Worm (Caenorhabditis elegans) whole organism, early embryonic: Measurements from ENCODE around the gene fbxb-72.

ENCODE experiments used
- B0310.2 ChIP-seq: sonication (generic microtip); optimal IDR thresholded peaks from 2 replicates; lab custom pipeline; 2016; ENCODE audit warnings: mild to moderate bottlenecking, missing genetic modification characterization, missing compliant biosample characterization
- F13C5.2 ChIP-seq: sonication (generic microtip); optimal IDR thresholded peaks from 2 replicates; lab custom pipeline; 2017; ENCODE audit warnings: mild to moderate bottlenecking, missing genetic modification characterization, inconsistent platforms, missing compliant biosample characterization
- aly-1 ChIP-seq: sonication (generic microtip); optimal IDR thresholded peaks from 2 replicates; lab custom pipeline; 2016; ENCODE audit warnings: missing genetic modification characterization, missing compliant biosample characterization
- ama-1 ChIP-seq: fragments of 150-350 bp; optimal IDR thresholded peaks from 2 replicates; lab custom pipeline; 2014
- ceh-13 ChIP-seq: fragments of 200-800 bp; sonication (Bioruptor generic); optimal IDR thresholded peaks from 2 replicates; lab custom pipeline; 2018; ENCODE audit warnings: mild to moderate bottlenecking, missing genetic modification characterization, missing compliant biosample characterization
- ceh-36 ChIP-seq: sonication (generic microtip); optimal IDR thresholded peaks from 2 replicates; lab custom pipeline; 2016; ENCODE audit warnings: missing genetic modification characterization, inconsistent platforms, missing compliant biosample characterization
- flt-1 ChIP-seq: fragments of 200-800 bp; sonication (Bioruptor generic); IDR thresholded peaks from 2 replicates; pipeline ENCODE4 v1.3.6; 2022; ENCODE audit warnings: missing genetic modification characterization, missing compliant biosample characterization
- hmbx-1 ChIP-seq: sonication (generic microtip); optimal IDR thresholded peaks from 2 replicates; lab custom pipeline; 2016; ENCODE audit warnings: mild to moderate bottlenecking, missing genetic modification characterization, missing compliant biosample characterization
- hmg-4 ChIP-seq: fragments of 200-800 bp; sonication (Bioruptor generic); optimal IDR thresholded peaks from 2 replicates; lab custom pipeline; 2018; ENCODE audit warnings: mild to moderate bottlenecking, missing genetic modification characterization, missing compliant biosample characterization
- hnd-1 ChIP-seq: sonication (generic microtip); optimal IDR thresholded peaks from 2 replicates; lab custom pipeline; 2016; ENCODE audit warnings: missing genetic modification characterization, missing compliant biosample characterization
- pes-1 ChIP-seq: fragments of 200-800 bp; sonication (Bioruptor generic); IDR thresholded peaks from 2 replicates; pipeline ENCODE4 v1.3.6; 2022; ENCODE audit warnings: missing genetic modification reagents, missing genetic modification characterization, missing compliant biosample characterization
- sea-1 ChIP-seq: fragments of 200-800 bp; sonication (Bioruptor generic); conservative IDR thresholded peaks from 2 replicates; pipeline ENCODE4 v1.3.6; 2022; ENCODE audit warnings: missing genetic modification characterization, missing compliant biosample characterization
- tbx-11 ChIP-seq: fragments of 200-800 bp; sonication (Bioruptor generic); IDR thresholded peaks from 2 replicates; pipeline ENCODE4 v1.3.6; 2022; ENCODE audit warnings: missing genetic modification characterization, missing compliant biosample characterization
- tra-4 ChIP-seq: sonication (generic microtip); optimal IDR thresholded peaks from 2 replicates; lab custom pipeline; 2017; ENCODE audit warnings: missing genetic modification characterization, missing compliant biosample characterization

ce11 chrV:724470-724890 is 728 bp upstream of the fbxb-72 start:
- TF ChIP-seq ama-1 (lab: Kevin White, UChicago) (no peak), ceh-36 (tag; lab: Kevin White, UChicago) (no peak), hnd-1 (tag; lab: Kevin White, UChicago) (no peak), F13C5.2 (no peak), B0310.2 (tag; lab: Kevin White, UChicago) (no peak), pes-1 (no peak; the same call in 1 of the 2 replicates), ceh-13 (GFP tag; lab: Kevin White, UChicago) (no peak), sea-1 (GFP tag; lab: Robert Waterston, UW) (no peak), tbx-11 (no peak), aly-1 (tag; lab: Kevin White, UChicago) (no peak), hmg-4 (no peak), flt-1 (GFP tag; lab: Robert Waterston, UW) (no peak), hmbx-1 (no peak), tra-4 (tag; lab: Kevin White, UChicago) (no peak)
